Fruit fly (Drosophila melanogaster) Kc167 (cell line): ENCODE results near the gene CG18213.
A peak's percentile ranks its signal among the peaks of the same experiment; 100 is the strongest.

Source experiments
- Myc ChIP-seq: fragments of >200 bp; optimal IDR thresholded peaks from 2 replicates; lab custom pipeline; 2017; ENCODE audit warnings: missing external identifiers
- Sin3A ChIP-seq: fragments of >200 bp; optimal IDR thresholded peaks from 2 replicates; lab custom pipeline; 2018; ENCODE audit warnings: missing external identifiers
- h ChIP-seq: fragments of >200 bp; optimal IDR thresholded peaks from 3 replicates; lab custom pipeline; 2018; ENCODE audit warnings: missing external identifiers
- insv ChIP-seq: fragments of >200 bp; optimal IDR thresholded peaks from 3 replicates; lab custom pipeline; 2018; ENCODE audit warnings: missing external identifiers
- psq ChIP-seq: fragments of >200 bp; optimal IDR thresholded peaks from 2 replicates; lab custom pipeline; 2017; ENCODE audit warnings: missing external identifiers
- ttk ChIP-seq: sonication (Bioruptor generic); optimal IDR thresholded peaks from 2 replicates; lab custom pipeline; 2017; ENCODE audit warnings: missing external identifiers

CG18213 gene

DNA sequence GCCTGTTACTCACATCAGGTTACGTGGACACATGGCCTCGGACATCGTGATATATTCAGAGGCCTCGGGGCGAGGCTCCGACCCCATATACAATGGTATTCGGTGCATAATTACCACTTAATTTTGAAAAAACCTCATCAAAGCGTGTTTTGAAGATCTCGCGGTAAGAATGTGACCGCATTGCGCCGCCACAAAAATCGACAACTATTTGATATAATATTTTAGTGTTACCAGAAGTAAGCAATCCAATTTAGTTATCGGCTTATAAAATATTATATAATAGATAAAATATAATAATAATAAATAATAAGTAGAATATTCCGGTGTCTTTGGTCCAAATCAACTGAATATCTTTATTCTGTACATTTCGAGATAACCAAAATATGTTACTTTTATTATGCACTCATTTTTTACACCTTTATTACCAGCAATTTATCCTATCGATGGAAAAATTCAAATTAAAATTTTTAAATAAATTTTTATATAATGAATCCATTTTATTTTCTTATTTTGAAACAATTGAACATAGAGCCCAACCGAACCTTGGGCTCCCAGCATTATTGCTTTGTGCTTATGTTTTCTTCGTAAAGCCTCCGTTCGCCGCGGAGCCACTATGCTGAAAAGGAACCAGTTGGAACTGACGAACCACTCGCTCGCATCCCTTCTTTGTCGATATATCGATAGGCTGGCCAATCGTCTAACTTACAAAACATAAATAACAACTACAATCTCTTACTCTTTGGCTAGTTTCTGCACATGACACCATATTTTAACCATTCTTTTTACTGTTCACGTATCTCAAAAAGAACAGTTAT lies at the start of gene CG18213, which contains the start of gene Trm7-32:
TSS of gene CG18213 (minus strand) at position 211 of the 815 bp plus-strand sequence.
TSS of gene Trm7-32 (plus strand) at position 690 of the 815 bp plus-strand sequence.
- TF ChIP-seq Sin3A (lab: Kevin White, UChicago) = no peak
- TF ChIP-seq h (lab: Kevin White, UChicago) = no peak

DNA sequence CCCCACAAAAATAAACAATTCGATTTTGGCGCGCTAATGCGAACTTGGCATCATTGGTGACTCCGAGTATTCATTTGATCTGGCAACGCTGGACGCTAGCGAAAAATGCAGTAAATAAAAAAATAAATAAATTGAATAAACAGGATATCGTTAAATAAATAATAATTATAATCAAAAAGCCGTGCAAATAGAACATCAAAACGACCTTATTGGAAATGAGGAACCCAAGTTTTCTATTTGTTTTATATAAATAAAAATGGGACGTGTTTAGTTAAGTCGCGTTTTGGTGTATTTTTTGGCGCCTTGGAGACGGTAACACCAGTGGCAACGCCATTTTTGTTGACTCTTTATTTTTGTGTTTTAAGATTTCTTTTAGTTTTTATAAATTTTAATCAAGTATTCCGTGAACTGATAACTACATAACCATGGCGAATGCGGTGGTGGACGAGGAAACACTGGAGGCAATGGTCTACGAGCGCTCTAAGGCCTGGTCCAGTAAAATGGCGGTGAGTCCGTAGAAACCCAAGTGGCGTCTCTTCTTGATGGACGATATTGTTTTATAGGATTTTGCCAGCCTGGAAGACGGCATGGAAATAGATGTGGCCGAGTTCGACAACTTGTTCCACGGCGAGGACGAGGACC lies 48.1 kb upstream of the CG18213 start, which contains the start of gene cal1:
TSS of gene cal1 (plus strand) at position 304 of the 642 bp plus-strand sequence.
- TF ChIP-seq insv (no peak), Myc (no peak), psq (lab: Kevin White, UChicago) (no peak), h (lab: Kevin White, UChicago) (no peak), Sin3A (lab: Kevin White, UChicago) (no peak), ttk (no peak)

DNA sequence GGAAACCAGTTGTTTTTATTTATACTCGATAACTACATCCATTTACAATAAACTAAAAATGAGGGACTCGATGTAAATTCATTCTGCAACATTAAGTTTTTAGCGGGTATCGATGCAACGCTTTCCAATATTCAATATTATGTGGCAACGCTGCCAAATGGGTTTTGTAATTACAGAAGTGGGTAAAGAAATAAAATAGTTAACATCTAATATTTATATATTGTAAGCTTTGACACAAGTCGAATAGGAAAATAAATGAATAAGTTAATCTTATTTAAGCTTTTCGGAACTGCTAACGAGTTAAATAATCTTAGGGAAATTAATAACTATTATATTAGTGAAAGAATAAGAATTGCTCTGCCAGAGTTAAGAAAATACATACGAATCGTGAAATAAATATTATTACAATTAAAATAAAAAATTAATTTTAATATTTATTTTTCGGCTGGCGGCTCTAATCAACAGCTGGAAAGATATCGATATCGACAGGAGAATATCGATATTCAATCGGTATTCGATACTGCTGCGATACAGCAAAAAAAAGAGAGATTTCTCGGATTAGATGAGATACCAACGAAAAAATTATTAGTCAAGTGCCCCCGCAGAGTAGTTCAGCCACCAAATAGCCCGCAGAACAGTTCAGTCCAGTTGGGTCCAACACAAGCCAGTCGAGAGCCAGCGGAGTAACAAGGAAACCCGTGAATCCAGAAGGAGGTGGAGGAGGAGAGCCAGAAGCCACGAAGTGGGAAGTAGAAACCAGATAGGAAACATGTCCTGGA lies 45.2 kb upstream of the CG18213 start, which contains the start of gene GckIII:
TSS of gene GckIII (plus strand) at position 485 of the 779 bp plus-strand sequence.
- TF ChIP-seq Sin3A (lab: Kevin White, UChicago) (no peak), h (lab: Kevin White, UChicago) (no peak), insv (no peak), ttk (no peak), Myc (no peak)

DNA sequence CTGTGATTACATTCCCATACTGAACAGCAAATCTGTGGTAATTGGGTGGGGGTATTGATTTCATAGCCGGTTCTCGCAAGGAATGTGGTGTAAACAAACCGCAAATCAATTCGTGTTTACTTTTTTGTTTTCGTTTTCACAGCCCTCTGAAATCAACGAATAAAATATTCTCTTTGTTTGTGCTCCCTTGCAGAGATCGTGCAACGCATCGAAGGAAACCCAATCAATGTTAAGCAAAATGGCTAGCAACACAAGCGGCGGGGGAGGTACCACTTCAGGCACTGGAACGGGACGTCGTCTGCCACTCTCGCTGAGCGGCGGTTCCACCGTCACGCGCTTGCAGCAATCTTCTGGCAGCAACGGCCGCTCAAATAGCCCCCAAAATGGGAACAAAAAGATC lies 42.5 kb upstream of the CG18213 start:
- TF ChIP-seq ttk (no peak), insv (no peak), psq (lab: Kevin White, UChicago) (no peak), Myc (no peak), Sin3A (lab: Kevin White, UChicago) (no peak), h (lab: Kevin White, UChicago) (no peak)

DNA sequence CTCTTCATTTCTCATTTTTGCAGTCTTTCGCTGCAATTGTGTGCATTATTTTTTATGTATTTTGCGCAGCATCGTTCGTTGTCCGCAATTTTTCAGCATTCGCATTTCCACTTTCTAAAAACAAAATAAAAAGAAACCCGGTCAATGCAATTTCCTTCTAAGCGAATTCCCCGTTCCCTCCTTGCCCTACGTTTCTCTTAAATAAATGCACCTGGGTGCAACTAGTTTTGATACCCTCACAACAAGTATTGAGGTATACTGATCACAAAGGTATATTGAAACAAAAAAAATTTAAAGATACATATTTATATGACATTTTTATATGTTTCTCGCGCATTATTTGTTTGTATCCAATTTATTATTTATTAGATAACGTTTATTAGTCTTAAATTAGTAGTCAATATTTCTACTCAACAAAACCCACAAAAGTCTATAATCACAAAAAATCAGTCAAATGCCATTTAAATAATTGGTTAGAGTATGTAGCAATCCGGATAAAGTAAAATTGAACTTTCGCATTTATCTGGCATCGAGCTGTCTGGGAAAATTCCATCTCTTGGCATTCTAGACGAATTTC lies 41.4 kb upstream of the CG18213 start:
- no peak for TF ChIP-seq Sin3A (lab: Kevin White, UChicago)
- no peak for TF ChIP-seq Myc
- TF ChIP-seq ttk = no peak
- TF ChIP-seq psq (lab: Kevin White, UChicago) = no peak
- TF ChIP-seq insv = no peak
- no peak for TF ChIP-seq h (lab: Kevin White, UChicago)

DNA sequence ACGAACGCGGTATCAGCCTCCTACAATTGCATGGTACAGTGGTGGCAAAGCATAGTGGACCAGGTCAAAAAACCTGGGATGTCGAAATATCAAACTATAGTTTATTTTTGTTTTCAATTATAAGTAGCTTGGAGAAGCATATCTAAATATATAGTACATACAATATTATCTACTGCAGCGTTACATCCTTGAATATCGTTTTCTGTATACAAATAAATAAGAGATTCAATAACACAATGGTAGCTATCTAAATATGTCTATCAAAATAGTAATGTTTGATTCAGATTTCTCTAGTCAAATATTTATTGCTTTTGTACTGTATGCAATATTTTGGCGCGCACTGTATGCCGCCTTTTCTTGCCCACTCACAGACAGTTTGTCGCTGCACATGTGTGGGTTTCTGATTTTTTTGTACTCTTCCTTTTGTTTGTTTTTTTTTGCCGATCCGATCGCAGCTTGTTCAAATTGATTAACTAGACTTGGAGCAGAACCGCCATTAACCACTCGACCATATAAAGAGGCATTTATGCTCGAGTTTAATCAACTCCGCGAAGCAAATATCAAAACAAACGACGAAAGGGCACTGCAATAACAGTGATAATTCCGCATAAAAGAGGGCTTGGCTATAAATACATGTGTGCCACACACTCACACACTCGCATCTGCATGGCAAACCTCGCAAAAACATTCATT lies 40.8 kb upstream of the CG18213 start:
- TF ChIP-seq insv (no peak), ttk (no peak), psq (lab: Kevin White, UChicago) (no peak), h (lab: Kevin White, UChicago) (peak; percentile 21), Myc (no peak)

DNA sequence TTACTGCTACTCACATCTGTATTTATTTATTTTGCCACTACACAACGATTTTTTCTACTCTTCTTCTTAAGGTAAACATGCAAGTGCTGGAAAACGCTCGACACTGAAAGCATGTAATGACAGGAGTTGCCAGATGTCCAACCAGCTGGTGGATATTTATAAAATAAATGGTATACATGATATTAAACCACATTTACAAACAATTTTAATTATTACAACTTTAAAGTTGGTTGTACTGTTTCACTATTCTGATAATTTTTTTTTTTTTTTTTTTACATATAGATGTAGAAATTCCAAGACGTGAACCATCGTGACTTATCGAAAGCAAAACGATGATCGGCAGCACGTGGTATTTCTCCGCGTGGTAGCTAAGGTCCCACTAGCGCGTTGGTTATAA lies 39.9 kb upstream of the CG18213 start, which contains the start of the genes Keap1 and kuk:
TSS of gene Keap1 (minus strand) at position 87 of the 397 bp plus-strand sequence.
TSS of gene kuk (plus strand) at position 386 of the 397 bp plus-strand sequence.
- TF ChIP-seq Sin3A (lab: Kevin White, UChicago) (no peak), h (lab: Kevin White, UChicago) (no peak), Myc (no peak), insv (no peak), psq (lab: Kevin White, UChicago) (no peak), ttk (no peak)

DNA sequence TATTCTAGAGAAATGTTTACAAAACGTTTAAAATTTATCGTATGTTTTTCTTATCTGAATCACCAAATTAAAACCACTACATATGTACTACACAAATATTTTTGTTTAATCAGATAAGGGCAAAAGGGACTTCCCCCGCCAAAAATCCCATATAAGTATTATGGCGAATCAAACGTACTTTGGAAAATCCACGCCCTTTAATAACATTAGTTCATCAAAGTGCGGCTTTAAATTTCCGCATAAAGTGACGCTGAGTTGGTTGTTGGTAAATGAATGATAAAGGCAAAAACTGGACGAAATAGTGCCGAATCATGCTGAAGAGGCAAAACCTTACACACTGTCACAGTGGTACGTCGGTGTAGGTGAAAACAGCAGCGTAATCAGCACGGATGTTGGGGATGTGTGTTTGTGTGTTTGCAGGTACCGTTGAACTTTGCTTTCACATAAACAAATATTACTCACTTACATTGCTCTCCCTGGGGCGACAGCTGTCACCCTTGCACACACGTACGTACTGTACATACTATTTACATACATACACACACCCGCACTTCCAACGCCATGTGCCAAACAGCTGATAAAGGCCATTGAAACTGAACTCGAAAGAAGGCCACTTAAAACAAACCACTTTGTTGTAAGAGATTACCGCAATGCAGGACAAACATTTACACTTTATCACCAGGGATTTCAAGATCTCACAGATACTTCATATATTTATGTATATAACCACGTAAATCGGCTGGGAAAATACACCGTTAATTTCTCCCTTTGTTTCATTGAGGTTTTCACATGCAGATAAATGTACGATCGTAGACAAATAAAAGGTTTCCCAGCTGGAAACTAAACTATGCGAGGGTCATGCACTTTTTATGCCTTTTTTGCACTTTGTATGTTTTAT lies 39.2 kb upstream of the CG18213 start:
- TF ChIP-seq ttk = no peak
- no peak for TF ChIP-seq Myc
- TF ChIP-seq Sin3A (lab: Kevin White, UChicago) = no peak
- no peak for TF ChIP-seq h (lab: Kevin White, UChicago)
- TF ChIP-seq insv = no peak
- TF ChIP-seq psq (lab: Kevin White, UChicago) = no peak

DNA sequence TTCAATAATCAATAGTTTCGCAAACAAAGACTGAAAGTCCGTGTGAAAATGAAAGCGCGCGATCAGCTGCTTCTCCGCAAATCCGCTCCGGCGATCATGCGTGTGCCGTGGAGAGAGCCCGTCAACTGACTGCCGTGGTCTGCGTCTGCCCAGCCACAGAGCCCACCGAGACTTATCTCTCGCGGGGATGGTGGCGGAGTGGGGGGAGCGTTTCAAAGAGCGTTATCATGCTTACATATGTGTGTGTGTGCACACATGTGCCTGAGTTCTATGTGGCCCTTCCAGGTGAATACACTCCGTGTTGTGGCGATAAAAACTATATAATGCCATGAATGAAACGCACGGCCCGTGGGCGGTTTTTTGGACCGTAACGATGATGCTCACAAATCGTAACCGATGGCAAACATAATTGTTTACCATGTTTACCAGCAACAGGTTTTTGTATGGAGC lies 38.0 kb upstream of the CG18213 start:
- no peak for TF ChIP-seq psq (lab: Kevin White, UChicago)
- peak; percentile 41 for TF ChIP-seq insv
- no peak for TF ChIP-seq ttk
- no peak for TF ChIP-seq Myc
- TF ChIP-seq h (lab: Kevin White, UChicago) = peak; percentile 44
- TF ChIP-seq Sin3A (lab: Kevin White, UChicago) = no peak

DNA sequence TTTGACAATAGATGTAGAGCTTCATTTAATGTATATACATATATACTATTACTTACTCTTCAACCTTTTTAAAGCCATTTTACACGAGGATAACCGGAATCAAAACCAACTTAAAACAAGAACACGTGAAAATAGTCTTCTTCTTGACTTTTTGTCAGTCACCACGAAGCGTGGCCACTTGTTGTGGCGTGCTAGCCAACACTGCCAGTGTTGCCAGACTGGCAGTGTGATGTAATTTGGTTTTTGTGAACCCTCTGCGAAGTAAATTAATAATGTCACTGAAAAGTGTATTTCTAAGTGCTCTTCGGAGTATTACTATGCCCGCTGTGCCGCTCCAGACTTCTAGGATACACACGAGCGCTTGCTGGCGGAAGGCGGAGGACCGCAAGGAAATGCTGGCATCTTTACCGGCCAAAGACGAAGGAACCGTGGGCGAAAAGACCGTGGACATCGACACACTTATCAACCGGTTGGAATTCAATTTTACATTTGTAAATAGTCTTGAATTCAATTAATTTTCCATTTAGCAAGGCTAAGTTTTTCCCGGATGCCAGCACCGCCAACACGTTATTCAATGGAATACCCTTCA lies 32.6 kb upstream of the CG18213 start, which contains the start of the genes Ns1 and mRpS11:
TSS of gene Ns1 (minus strand) at position 150 of the 589 bp plus-strand sequence.
TSS of gene mRpS11 (plus strand) at position 207 of the 589 bp plus-strand sequence.
- TF ChIP-seq psq (lab: Kevin White, UChicago) = no peak
- no peak for TF ChIP-seq Myc
- no peak for TF ChIP-seq insv
- TF ChIP-seq Sin3A (lab: Kevin White, UChicago) = no peak
